Worm (Caenorhabditis elegans) whole organism, early embryonic: ENCODE results near the gene fbxl-1.
A peak's percentile ranks its signal among the peaks of the same experiment; 100 is the strongest.

Source experiments
- B0310.2 ChIP-seq: sonication (generic microtip); optimal IDR thresholded peaks from 2 replicates; lab custom pipeline; 2016; ENCODE audit warnings: mild to moderate bottlenecking, missing genetic modification characterization, missing compliant biosample characterization
- F13C5.2 ChIP-seq: sonication (generic microtip); optimal IDR thresholded peaks from 2 replicates; lab custom pipeline; 2017; ENCODE audit warnings: mild to moderate bottlenecking, missing genetic modification characterization, inconsistent platforms, missing compliant biosample characterization
- aly-1 ChIP-seq: sonication (generic microtip); optimal IDR thresholded peaks from 2 replicates; lab custom pipeline; 2016; ENCODE audit warnings: missing genetic modification characterization, missing compliant biosample characterization
- ama-1 ChIP-seq: fragments of 150-350 bp; optimal IDR thresholded peaks from 2 replicates; lab custom pipeline; 2014
- ceh-13 ChIP-seq: fragments of 200-800 bp; sonication (Bioruptor generic); optimal IDR thresholded peaks from 2 replicates; lab custom pipeline; 2018; ENCODE audit warnings: mild to moderate bottlenecking, missing genetic modification characterization, missing compliant biosample characterization
- ceh-36 ChIP-seq: sonication (generic microtip); optimal IDR thresholded peaks from 2 replicates; lab custom pipeline; 2016; ENCODE audit warnings: missing genetic modification characterization, inconsistent platforms, missing compliant biosample characterization
- ets-7 ChIP-seq: sonication (generic microtip); optimal IDR thresholded peaks from 2 replicates; lab custom pipeline; 2016; ENCODE audit warnings: missing genotype, missing genetic modification characterization, missing compliant biosample characterization
- flt-1 ChIP-seq: fragments of 200-800 bp; sonication (Bioruptor generic); IDR thresholded peaks from 2 replicates; pipeline ENCODE4 v1.3.6; 2022; ENCODE audit warnings: missing genetic modification characterization, missing compliant biosample characterization
- hmbx-1 ChIP-seq: sonication (generic microtip); optimal IDR thresholded peaks from 2 replicates; lab custom pipeline; 2016; ENCODE audit warnings: mild to moderate bottlenecking, missing genetic modification characterization, missing compliant biosample characterization
- hmg-4 ChIP-seq: fragments of 200-800 bp; sonication (Bioruptor generic); optimal IDR thresholded peaks from 2 replicates; lab custom pipeline; 2018; ENCODE audit warnings: mild to moderate bottlenecking, missing genetic modification characterization, missing compliant biosample characterization
- hnd-1 ChIP-seq: sonication (generic microtip); optimal IDR thresholded peaks from 2 replicates; lab custom pipeline; 2016; ENCODE audit warnings: missing genetic modification characterization, missing compliant biosample characterization
- pes-1 ChIP-seq: fragments of 200-800 bp; sonication (Bioruptor generic); IDR thresholded peaks from 2 replicates; pipeline ENCODE4 v1.3.6; 2022; ENCODE audit warnings: missing genetic modification reagents, missing genetic modification characterization, missing compliant biosample characterization
- scrt-1 ChIP-seq: fragments of 200-800 bp; sonication (Bioruptor generic); IDR thresholded peaks from 2 replicates; pipeline ENCODE4 v1.3.6; 2022; ENCODE audit warnings: missing genetic modification characterization, missing compliant biosample characterization
- sea-1 ChIP-seq: fragments of 200-800 bp; sonication (Bioruptor generic); conservative IDR thresholded peaks from 2 replicates; pipeline ENCODE4 v1.3.6; 2022; ENCODE audit warnings: missing genetic modification characterization, missing compliant biosample characterization
- tbx-11 ChIP-seq: fragments of 200-800 bp; sonication (Bioruptor generic); IDR thresholded peaks from 2 replicates; pipeline ENCODE4 v1.3.6; 2022; ENCODE audit warnings: missing genetic modification characterization, missing compliant biosample characterization
- tbx-37 ChIP-seq: fragments of 200-800 bp; sonication (Bioruptor generic); conservative IDR thresholded peaks from 2 replicates; pipeline ENCODE4 v1.3.6; 2022; ENCODE audit warnings: missing genetic modification reagents, missing genetic modification characterization, missing compliant biosample characterization
- tra-4 ChIP-seq: sonication (generic microtip); optimal IDR thresholded peaks from 2 replicates; lab custom pipeline; 2017; ENCODE audit warnings: missing genetic modification characterization, missing compliant biosample characterization

The fbxl-1 gene

DNA sequence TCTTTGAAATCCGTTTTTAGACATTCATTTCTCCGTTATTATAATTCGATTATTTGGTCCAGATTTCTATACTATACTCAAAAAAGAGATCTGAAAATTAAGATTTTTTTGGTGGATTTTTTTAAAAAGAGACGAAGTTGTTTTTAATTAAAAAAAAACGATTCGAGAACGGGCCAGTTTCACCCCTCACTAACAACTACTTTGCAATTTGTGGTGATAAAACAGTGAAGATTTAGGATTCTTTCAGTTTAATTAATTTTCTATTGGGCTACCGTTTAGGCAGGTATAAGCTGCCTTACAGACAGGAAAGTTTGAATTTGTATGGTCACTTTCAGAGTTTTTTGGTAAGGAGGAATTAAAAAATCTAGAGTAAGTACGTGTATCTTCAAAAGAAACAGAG is 26.5 kb upstream of the fbxl-1 start, which contains the start of gene unc-36:
TSS of gene unc-36 (minus strand) at position 101 of the 400 bp plus-strand sequence.
- TF ChIP-seq hmbx-1 (tag; lab: Kevin White, UChicago) (no peak), tra-4 (no peak), flt-1 (GFP tag; lab: Robert Waterston, UW) (no peak), aly-1 (no peak), ama-1 (lab: Kevin White, UChicago) (no peak), F13C5.2 (tag; lab: Kevin White, UChicago) (no peak), hnd-1 (tag; lab: Kevin White, UChicago) (no peak), sea-1 (no peak), tbx-11 (GFP tag; lab: Robert Waterston, UW) (no peak), tbx-37 (GFP tag; lab: Robert Waterston, UW) (no peak), B0310.2 (no peak), pes-1 (GFP tag; lab: Robert Waterston, UW) (no peak), ceh-13 (GFP tag; lab: Kevin White, UChicago) (no peak), scrt-1 (GFP tag; lab: Robert Waterston, UW) (no peak), hmg-4 (GFP tag; lab: Kevin White, UChicago) (no peak), ceh-36 (tag; lab: Kevin White, UChicago) (no peak), ets-7 (no peak)

DNA sequence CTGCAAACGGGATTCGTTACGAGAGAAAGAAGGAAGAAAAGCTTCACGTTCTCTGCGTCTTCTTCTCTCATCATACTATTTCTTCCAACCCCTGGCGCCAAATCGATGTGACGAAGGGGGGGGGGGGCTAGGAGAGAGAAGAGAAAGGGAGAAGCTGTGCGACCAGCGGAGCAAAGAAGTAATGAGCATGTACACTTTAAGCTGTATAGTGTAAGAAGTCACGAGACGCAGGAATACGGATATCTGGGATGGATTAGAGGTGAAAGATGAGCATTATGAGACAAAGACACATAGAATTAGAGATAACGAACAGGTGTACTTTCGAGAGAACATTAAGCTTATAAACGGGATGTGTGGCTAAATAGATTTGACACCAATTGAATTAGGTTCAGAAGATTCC is 25.9 kb upstream of the fbxl-1 start:
- peak; percentile 0 for TF ChIP-seq ceh-36 (tag; lab: Kevin White, UChicago)
- TF ChIP-seq hmg-4 (GFP tag; lab: Kevin White, UChicago): no peak

DNA sequence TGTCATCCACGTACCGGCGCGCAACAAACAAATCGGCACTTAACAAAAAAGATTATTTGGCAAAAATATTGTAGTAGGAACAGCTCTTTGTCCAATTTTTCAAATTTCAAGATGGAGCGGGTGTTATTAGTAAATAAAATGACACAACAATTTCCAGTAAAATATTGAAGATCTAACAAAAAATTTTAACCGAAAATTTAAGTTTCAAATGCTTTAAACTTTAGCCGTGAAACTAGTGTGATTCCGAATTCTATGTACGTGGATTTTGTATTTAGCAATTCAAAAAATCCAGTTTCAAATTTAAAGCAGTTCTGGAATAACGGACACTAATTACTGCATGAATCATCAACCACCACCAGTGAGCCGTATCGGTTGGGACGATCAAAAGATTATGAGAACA is 24.9 kb upstream of the fbxl-1 start, which contains the start of gene snb-5:
TSS of gene snb-5 (plus strand) at position 301 of the 400 bp plus-strand sequence.
- no peak for TF ChIP-seq ama-1 (lab: Kevin White, UChicago)
- TF ChIP-seq flt-1 (GFP tag; lab: Robert Waterston, UW): no peak
- TF ChIP-seq scrt-1 (GFP tag; lab: Robert Waterston, UW): no peak
- TF ChIP-seq B0310.2: no peak
- TF ChIP-seq hnd-1 (tag; lab: Kevin White, UChicago): no peak
- TF ChIP-seq tbx-11 (GFP tag; lab: Robert Waterston, UW): no peak
- TF ChIP-seq ets-7: no peak
- no peak for TF ChIP-seq hmg-4 (GFP tag; lab: Kevin White, UChicago)
- TF ChIP-seq aly-1: no peak
- no peak for TF ChIP-seq tra-4
- no peak for TF ChIP-seq pes-1 (GFP tag; lab: Robert Waterston, UW)
- TF ChIP-seq tbx-37 (GFP tag; lab: Robert Waterston, UW): no peak
- no peak for TF ChIP-seq hmbx-1 (tag; lab: Kevin White, UChicago)
- no peak for TF ChIP-seq F13C5.2 (tag; lab: Kevin White, UChicago)
- no peak for TF ChIP-seq ceh-36 (tag; lab: Kevin White, UChicago)
- no peak for TF ChIP-seq sea-1
- TF ChIP-seq ceh-13 (GFP tag; lab: Kevin White, UChicago): no peak

DNA sequence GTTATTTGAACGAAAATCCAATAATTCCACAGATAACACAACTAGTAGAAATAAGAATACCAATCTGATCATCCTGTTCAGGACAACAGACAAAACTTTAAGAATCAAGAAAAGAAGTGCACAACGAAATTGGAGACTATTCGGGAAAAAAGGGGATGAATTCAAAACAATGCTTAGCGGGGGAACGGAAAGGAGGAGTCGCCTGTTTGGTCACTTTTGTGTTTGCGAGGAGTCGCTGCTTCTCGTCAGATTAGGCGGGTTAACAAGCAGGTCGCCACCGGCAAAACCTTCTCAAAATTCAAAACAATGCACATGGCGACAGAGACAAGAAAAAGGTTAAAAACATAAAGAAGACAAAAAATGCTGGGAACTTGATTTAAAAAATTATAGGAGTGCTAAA is 17.9 kb upstream of the fbxl-1 start, which contains the start of gene C30A5.10:
TSS of gene C30A5.10 (minus strand) at position 101 of the 400 bp plus-strand sequence.
- TF ChIP-seq ama-1 (lab: Kevin White, UChicago): no peak
- no peak for TF ChIP-seq aly-1
- TF ChIP-seq F13C5.2 (tag; lab: Kevin White, UChicago): no peak
- no peak for TF ChIP-seq ceh-13 (GFP tag; lab: Kevin White, UChicago)
- no peak for TF ChIP-seq ets-7
- TF ChIP-seq tra-4: no peak
- no peak for TF ChIP-seq pes-1 (GFP tag; lab: Robert Waterston, UW)
- TF ChIP-seq hmg-4 (GFP tag; lab: Kevin White, UChicago): no peak
- no peak for TF ChIP-seq flt-1 (GFP tag; lab: Robert Waterston, UW)
- TF ChIP-seq tbx-37 (GFP tag; lab: Robert Waterston, UW): no peak
- no peak for TF ChIP-seq scrt-1 (GFP tag; lab: Robert Waterston, UW)
- TF ChIP-seq hnd-1 (tag; lab: Kevin White, UChicago): no peak
- TF ChIP-seq B0310.2: no peak
- TF ChIP-seq hmbx-1 (tag; lab: Kevin White, UChicago): no peak

DNA sequence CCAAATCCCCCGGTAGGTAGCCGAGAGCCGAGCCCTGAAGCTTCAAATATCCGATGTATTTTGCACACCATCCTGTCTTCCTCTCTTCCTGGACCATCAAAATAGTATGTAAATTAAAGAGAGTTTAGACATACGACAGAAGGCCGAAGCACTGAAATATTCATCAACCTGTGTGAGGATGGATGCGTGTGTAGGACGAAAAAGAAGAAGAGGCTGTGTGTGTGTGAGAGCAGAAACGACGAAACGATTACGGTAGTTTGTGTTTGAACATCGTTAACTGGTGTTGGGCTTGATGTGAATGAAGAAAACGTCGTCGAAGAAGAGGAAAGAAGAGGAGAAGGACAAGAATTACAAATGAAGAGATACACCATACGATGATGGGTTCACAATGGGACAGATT is 16.1 kb upstream of the fbxl-1 start:
- TF ChIP-seq ets-7 (no peak), scrt-1 (GFP tag; lab: Robert Waterston, UW) (no peak), tbx-37 (GFP tag; lab: Robert Waterston, UW) (no peak), aly-1 (no peak), ceh-36 (tag; lab: Kevin White, UChicago) (no peak), tbx-11 (GFP tag; lab: Robert Waterston, UW) (no peak), ceh-13 (GFP tag; lab: Kevin White, UChicago) (no peak), flt-1 (GFP tag; lab: Robert Waterston, UW) (no peak), hnd-1 (tag; lab: Kevin White, UChicago) (no peak), ama-1 (lab: Kevin White, UChicago) (no peak), tra-4 (no peak), pes-1 (GFP tag; lab: Robert Waterston, UW) (no peak), hmg-4 (GFP tag; lab: Kevin White, UChicago) (no peak), sea-1 (no peak), B0310.2 (no peak), F13C5.2 (tag; lab: Kevin White, UChicago) (no peak), hmbx-1 (tag; lab: Kevin White, UChicago) (no peak)

DNA sequence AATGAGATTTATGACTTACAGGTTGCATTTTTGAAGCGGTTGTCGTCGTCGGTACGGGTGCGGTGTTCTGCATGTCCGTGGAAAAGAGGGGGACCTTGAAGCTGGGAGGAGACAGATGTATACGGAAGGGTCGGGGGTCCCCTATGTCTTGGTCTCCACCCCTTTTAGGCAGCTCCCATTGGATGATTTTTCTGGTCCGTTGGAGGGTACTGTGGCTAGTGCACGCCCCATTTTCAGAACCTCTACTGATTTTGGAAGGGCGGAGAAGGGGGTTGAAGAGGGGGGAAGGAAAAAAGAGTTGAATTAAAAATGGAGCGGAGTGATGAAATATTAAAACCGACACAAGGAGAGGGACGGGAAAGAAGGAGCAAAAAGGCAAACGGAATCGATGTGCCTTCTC is 11.4 kb upstream of the fbxl-1 start, which contains the start of gene unc-86:
TSS of gene unc-86 (minus strand) at position 113 of the 400 bp plus-strand sequence.
- TF ChIP-seq hmg-4 (GFP tag; lab: Kevin White, UChicago): no peak
- no peak for TF ChIP-seq ceh-13 (GFP tag; lab: Kevin White, UChicago)
- no peak for TF ChIP-seq ets-7
- TF ChIP-seq F13C5.2 (tag; lab: Kevin White, UChicago): no peak
- TF ChIP-seq ama-1 (lab: Kevin White, UChicago): no peak
- no peak for TF ChIP-seq scrt-1 (GFP tag; lab: Robert Waterston, UW)
- no peak for TF ChIP-seq hnd-1 (tag; lab: Kevin White, UChicago)
- no peak for TF ChIP-seq tra-4
- no peak for TF ChIP-seq hmbx-1 (tag; lab: Kevin White, UChicago)
- TF ChIP-seq B0310.2: no peak

DNA sequence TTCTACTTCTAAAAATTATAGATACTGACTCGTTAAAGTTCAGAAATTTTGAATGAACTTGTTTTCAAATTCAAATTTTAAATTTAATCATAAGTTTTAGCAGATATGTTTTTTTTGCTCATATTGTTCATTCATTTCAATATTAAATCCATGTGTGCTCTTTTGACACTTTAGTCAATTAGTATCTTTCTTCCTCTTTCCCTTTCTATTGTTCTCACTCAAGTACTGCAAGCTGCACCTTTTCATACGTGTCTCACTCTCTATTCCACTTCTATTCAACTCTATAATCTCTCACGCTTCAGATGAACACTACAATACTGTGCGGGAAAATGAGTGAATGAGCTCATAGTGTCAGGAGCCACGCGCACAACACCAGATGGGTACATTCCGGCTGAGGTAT is 9.7 kb upstream of the fbxl-1 start, which contains the start of gene C30A5.16:
TSS of gene C30A5.16 (plus strand) at position 301 of the 400 bp plus-strand sequence.
- no peak for TF ChIP-seq ama-1 (lab: Kevin White, UChicago)
- no peak for TF ChIP-seq ceh-36 (tag; lab: Kevin White, UChicago)
- no peak for TF ChIP-seq B0310.2
- no peak for TF ChIP-seq ceh-13 (GFP tag; lab: Kevin White, UChicago)
- TF ChIP-seq tra-4: no peak
